Fruit fly (Drosophila melanogaster) whole organism, embryonic: ENCODE results near the gene Tengl3.

Experiments used
- C15 ChIP-seq: fragments of 200-800 bp; sonication (Bioruptor generic); IDR thresholded peaks from 3 replicates; pipeline ENCODE4 v1.3.6; 2022; ENCODE audit warnings: missing biosample characterization, missing genetic modification characterization
- CG10209 ChIP-seq: fragments of 200-800 bp; sonication (Bioruptor generic); optimal IDR thresholded peaks from 3 replicates; lab custom pipeline; 2017; ENCODE audit warnings: missing biosample characterization, mild to moderate bottlenecking, missing genetic modification characterization, missing genetic modification reagents
- CG10431 ChIP-seq: fragments of 200-800 bp; sonication (Bioruptor generic); optimal IDR thresholded peaks from 3 replicates; lab custom pipeline; 2018; ENCODE audit warnings: missing biosample characterization, mild to moderate bottlenecking, missing genetic modification characterization
- CG11696 ChIP-seq: fragments of 200-800 bp; sonication (Bioruptor generic); IDR thresholded peaks from 2 replicates; pipeline ENCODE4 v1.3.6; 2022; ENCODE audit warnings: missing biosample characterization, missing genetic modification characterization
- CG12942 ChIP-seq: fragments of 200-800 bp; sonication (Bioruptor generic); optimal IDR thresholded peaks from 3 replicates; lab custom pipeline; 2016; ENCODE audit warnings: missing biosample characterization, missing genetic modification characterization
- CG1647 ChIP-seq: fragments of 200-800 bp; sonication (Bioruptor generic); optimal IDR thresholded peaks from 3 replicates; lab custom pipeline; 2016; ENCODE audit warnings: missing biosample characterization, missing genetic modification characterization
- CG17328 ChIP-seq: fragments of 200-800 bp; sonication (Bioruptor generic); IDR thresholded peaks from 2 replicates; pipeline ENCODE4 v1.3.6; 2022; ENCODE audit warnings: missing biosample characterization, missing genetic modification characterization
- CG17829 ChIP-seq: fragments of 200-800 bp; optimal IDR thresholded peaks from 2 replicates; lab custom pipeline; 2019; ENCODE audit warnings: missing biosample characterization, mild to moderate bottlenecking, missing genetic modification characterization, moderate library complexity
- CG18011 ChIP-seq: fragments of 200-800 bp; sonication (Bioruptor generic); optimal IDR thresholded peaks from 2 replicates; lab custom pipeline; 2017; ENCODE audit warnings: missing biosample characterization, missing genetic modification characterization, mild to moderate bottlenecking, moderate library complexity, missing genotype
- CG18262 ChIP-seq: fragments of 200-800 bp; optimal IDR thresholded peaks from 3 replicates; lab custom pipeline; 2019; ENCODE audit warnings: missing biosample characterization, mild to moderate bottlenecking, missing genetic modification characterization, moderate library complexity
- CG18619 ChIP-seq: fragments of 200-800 bp; sonication (Bioruptor generic); optimal IDR thresholded peaks from 3 replicates; lab custom pipeline; 2017; ENCODE audit warnings: missing biosample characterization, mild to moderate bottlenecking, missing genetic modification characterization
- CG30020 ChIP-seq: fragments of 200-800 bp; optimal IDR thresholded peaks from 2 replicates; lab custom pipeline; 2019; ENCODE audit warnings: missing biosample characterization, mild to moderate bottlenecking, missing genetic modification characterization, moderate library complexity
- CG32772 ChIP-seq: fragments of 200-800 bp; sonication (Bioruptor generic); IDR thresholded peaks from 2 replicates; pipeline ENCODE4 v1.3.6; 2022; ENCODE audit warnings: missing biosample characterization, missing genetic modification characterization
- CG3995 ChIP-seq: fragments of 200-800 bp; sonication (Bioruptor generic); optimal IDR thresholded peaks from 3 replicates; lab custom pipeline; 2016; ENCODE audit warnings: missing biosample characterization, missing genetic modification characterization
- CG4282 ChIP-seq: fragments of 200-800 bp; sonication (Bioruptor generic); optimal IDR thresholded peaks from 2 replicates; lab custom pipeline; 2016; ENCODE audit warnings: missing biosample characterization, missing genetic modification characterization
- CG6254 ChIP-seq: fragments of 200-800 bp; sonication (Bioruptor generic); optimal IDR thresholded peaks from 3 replicates; lab custom pipeline; 2017; ENCODE audit warnings: mild to moderate bottlenecking, missing biosample characterization, missing genetic modification reagents, missing genetic modification characterization
- CG7357 ChIP-seq: fragments of 200-800 bp; sonication (Bioruptor generic); IDR thresholded peaks from 3 replicates; pipeline ENCODE4 v1.3.6; 2022; ENCODE audit warnings: missing biosample characterization, missing genetic modification characterization
- CG8290 ChIP-seq, 3 experiments: fragments of 200-800 bp; sonication (Bioruptor generic); optimal IDR thresholded peaks; 2 replicates each; lab custom pipeline; 2016 to 2019; ENCODE audit warnings: missing biosample characterization in 3 of 3, missing genetic modification characterization in 3 of 3, mild to moderate bottlenecking in 2 of 3, moderate library complexity in 1 of 3
- CG8924 ChIP-seq: fragments of 200-800 bp; optimal IDR thresholded peaks from 3 replicates; lab custom pipeline; 2019; ENCODE audit warnings: missing biosample characterization, mild to moderate bottlenecking, missing genetic modification characterization, moderate library complexity
- CG9437 ChIP-seq: fragments of 200-800 bp; sonication (Bioruptor generic); optimal IDR thresholded peaks from 2 replicates; lab custom pipeline; 2018; ENCODE audit warnings: missing biosample characterization, mild to moderate bottlenecking, missing genetic modification characterization
- CG9932 ChIP-seq: fragments of 200-800 bp; sonication (Bioruptor generic); IDR thresholded peaks from 2 replicates; pipeline ENCODE4 v1.3.6; 2022; ENCODE audit warnings: missing biosample characterization, missing genetic modification characterization
- Dip3 ChIP-seq: fragments of 200-800 bp; sonication (Bioruptor generic); optimal IDR thresholded peaks from 3 replicates; lab custom pipeline; 2016; ENCODE audit warnings: missing biosample characterization, missing genetic modification characterization
- Doc2 ChIP-seq: fragments of 200-800 bp; sonication (Bioruptor generic); IDR thresholded peaks from 2 replicates; pipeline ENCODE4 v1.3.6; 2022; ENCODE audit warnings: missing biosample characterization, missing genetic modification characterization
- Fer2 ChIP-seq: fragments of 200-800 bp; sonication (Bioruptor generic); optimal IDR thresholded peaks from 2 replicates; lab custom pipeline; 2018; ENCODE audit warnings: missing biosample characterization, mild to moderate bottlenecking, missing genetic modification characterization, moderate library complexity
- Gsc ChIP-seq: fragments of 200-800 bp; sonication (Bioruptor generic); IDR thresholded peaks from 2 replicates; pipeline ENCODE4 v1.3.6; 2022; ENCODE audit warnings: missing biosample characterization, missing genetic modification characterization
- Gug ChIP-seq: fragments of 200-800 bp; sonication (Bioruptor generic); IDR thresholded peaks from 4 replicates; pipeline ENCODE4 v1.3.6; 2022; ENCODE audit warnings: missing biosample characterization, missing genetic modification characterization
- HHEX ChIP-seq: fragments of 200-800 bp; sonication (Bioruptor generic); optimal IDR thresholded peaks from 3 replicates; lab custom pipeline; 2017; ENCODE audit warnings: missing biosample characterization, mild to moderate bottlenecking, missing genetic modification characterization, missing genetic modification reagents
- HLHmδ ChIP-seq: fragments of 200-800 bp; sonication (Bioruptor generic); optimal IDR thresholded peaks from 2 replicates; lab custom pipeline; 2018; ENCODE audit warnings: missing biosample characterization, mild to moderate bottlenecking, missing genetic modification characterization, moderate library complexity
- Kr ChIP-seq: fragments of 200-800 bp; sonication (Bioruptor generic); optimal IDR thresholded peaks from 2 replicates; lab custom pipeline; 2017; ENCODE audit warnings: missing biosample characterization, mild to moderate bottlenecking, missing genetic modification characterization
- Meics ChIP-seq: fragments of 200-800 bp; sonication (Bioruptor generic); optimal IDR thresholded peaks from 2 replicates; lab custom pipeline; 2017; ENCODE audit warnings: missing biosample characterization, mild to moderate bottlenecking, missing genetic modification characterization
- NC2α ChIP-seq: fragments of 200-800 bp; sonication (Bioruptor generic); optimal IDR thresholded peaks from 2 replicates; lab custom pipeline; 2016; ENCODE audit warnings: missing biosample characterization, missing genetic modification characterization
- NFAT ChIP-seq: fragments of 200-800 bp; sonication (Bioruptor generic); IDR thresholded peaks from 2 replicates; pipeline ENCODE4 v1.3.6; 2022; ENCODE audit warnings: missing biosample characterization, missing genetic modification characterization
- Oli ChIP-seq: fragments of 200-800 bp; sonication (Bioruptor generic); optimal IDR thresholded peaks from 2 replicates; lab custom pipeline; 2018; ENCODE audit warnings: missing biosample characterization, mild to moderate bottlenecking, missing genetic modification characterization, moderate library complexity
- Tbp ChIP-seq: fragments of >200 bp; optimal IDR thresholded peaks from 2 replicates; lab custom pipeline; 2018; ENCODE audit warnings: missing biosample characterization, missing genetic modification characterization
- Trl ChIP-seq, 3 experiments: fragments of >200 bp in 2 of 3; fragments of 200-800 bp in 1 of 3; sonication (Bioruptor generic) in 1 of 3; optimal IDR thresholded peaks; 2 replicates in 1 of 3; 3 replicates in 2 of 3; lab custom pipeline; 2016 to 2017; ENCODE audit warnings: missing biosample characterization in 1 of 3, missing genetic modification characterization in 1 of 3
- Xbp1 ChIP-seq: fragments of 200-800 bp; sonication (Bioruptor generic); optimal IDR thresholded peaks from 3 replicates; lab custom pipeline; 2016; ENCODE audit warnings: missing biosample characterization, mild to moderate bottlenecking, missing genetic modification characterization
- ac ChIP-seq: fragments of 200-800 bp; sonication (Bioruptor generic); optimal IDR thresholded peaks from 3 replicates; lab custom pipeline; 2017; ENCODE audit warnings: missing biosample characterization, mild to moderate bottlenecking, missing genetic modification characterization
- ato ChIP-seq: fragments of 200-800 bp; sonication (Bioruptor generic); IDR thresholded peaks from 2 replicates; pipeline ENCODE4 v1.3.6; 2022; ENCODE audit warnings: missing biosample characterization, missing genetic modification characterization; ENCODE audit not compliant: partially characterized antibody
- dm ChIP-seq: fragments of 200-800 bp; sonication (Bioruptor generic); optimal IDR thresholded peaks from 3 replicates; lab custom pipeline; 2016; ENCODE audit warnings: missing biosample characterization, missing genetic modification characterization
- hb ChIP-seq: fragments of 200-800 bp; sonication (Bioruptor generic); IDR thresholded peaks from 3 replicates; pipeline ENCODE4 v1.3.6; 2022; ENCODE audit warnings: missing biosample characterization, missing genetic modification characterization; ENCODE audit not compliant: partially characterized antibody
- hbn ChIP-seq: fragments of 200-800 bp; sonication (Bioruptor generic); IDR thresholded peaks from 2 replicates; pipeline ENCODE4 v1.3.6; 2022; ENCODE audit warnings: missing biosample characterization, missing genetic modification characterization; ENCODE audit not compliant: partially characterized antibody
- kah ChIP-seq: fragments of 200-800 bp; sonication (Bioruptor generic); optimal IDR thresholded peaks from 2 replicates; lab custom pipeline; 2018; ENCODE audit warnings: missing biosample characterization, mild to moderate bottlenecking, missing genetic modification characterization
- oc ChIP-seq: fragments of 200-800 bp; sonication (Bioruptor generic); optimal IDR thresholded peaks from 2 replicates; lab custom pipeline; 2018; ENCODE audit warnings: missing biosample characterization, mild to moderate bottlenecking, missing genetic modification characterization, moderate library complexity
- pum ChIP-seq: fragments of 200-800 bp; sonication (Bioruptor generic); optimal IDR thresholded peaks from 2 replicates; lab custom pipeline; 2016; ENCODE audit warnings: missing biosample characterization, missing genetic modification characterization
- sna ChIP-seq: fragments of 200-800 bp; sonication (Bioruptor generic); IDR thresholded peaks from 2 replicates; pipeline ENCODE4 v1.3.6; 2022; ENCODE audit warnings: missing biosample characterization, missing genetic modification characterization; ENCODE audit not compliant: partially characterized antibody
- tll ChIP-seq, 2 experiments: fragments of 200-800 bp in 1 of 2; fragments of >200 bp in 1 of 2; sonication (Bioruptor generic) in 1 of 2; optimal IDR thresholded peaks; 2 replicates each; lab custom pipeline; 2017 to 2019; ENCODE audit warnings: missing biosample characterization in 2 of 2, missing genetic modification characterization in 2 of 2, mild to moderate bottlenecking in 1 of 2, moderate library complexity in 1 of 2
- twi ChIP-seq: fragments of 200-800 bp; optimal IDR thresholded peaks from 2 replicates; lab custom pipeline; 2019; ENCODE audit warnings: missing biosample characterization, mild to moderate bottlenecking, missing genetic modification characterization, moderate library complexity
- unc-4 ChIP-seq: fragments of 200-800 bp; sonication (Bioruptor generic); IDR thresholded peaks from 2 replicates; pipeline ENCODE4 v1.3.6; 2022; ENCODE audit warnings: missing biosample characterization, missing genetic modification characterization; ENCODE audit not compliant: partially characterized antibody
- wdn ChIP-seq: fragments of 200-800 bp; sonication (Bioruptor generic); IDR thresholded peaks from 2 replicates; pipeline ENCODE4 v1.3.6; 2022; ENCODE audit warnings: missing biosample characterization, missing genetic modification characterization
- wek ChIP-seq: fragments of 200-800 bp; sonication (Bioruptor generic); optimal IDR thresholded peaks from 3 replicates; lab custom pipeline; 2018; ENCODE audit warnings: missing biosample characterization, mild to moderate bottlenecking, missing genetic modification characterization, moderate library complexity

Tengl3 gene

DNA sequence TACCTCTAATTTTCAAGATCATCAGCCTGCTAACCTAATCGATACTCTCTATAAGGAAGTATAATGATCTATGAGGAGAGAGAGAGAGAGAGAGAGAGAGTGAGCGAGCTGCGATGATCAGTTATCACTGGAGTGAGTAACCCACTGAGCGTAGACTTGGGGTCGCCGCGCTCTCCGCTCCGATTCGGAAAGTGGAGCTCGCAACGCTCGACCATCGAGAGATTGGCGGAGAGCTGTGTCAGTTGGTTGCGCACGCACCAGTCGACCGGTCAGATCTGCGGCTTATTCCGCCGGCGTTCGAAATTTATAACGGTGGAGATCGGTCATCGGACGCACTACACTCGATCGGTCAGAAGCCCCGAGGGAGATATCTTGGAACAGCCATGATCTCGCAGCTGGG, 4.1 kb upstream of the Tengl3 start, which contains the start of gene CG4267 (continued):
- TF ChIP-seq pum (GFP tag; lab: Kevin White, UChicago) (no peak), HHEX (no peak), wek (GFP tag; lab: Kevin White, UChicago) (no peak), wdn (GFP tag; lab: Robert Waterston, UW) (no peak), C15 (GFP tag; lab: Robert Waterston, UW) (no peak), Tbp (GFP tag; lab: Kevin White, UChicago) (no peak), CG32772 (GFP tag; lab: Robert Waterston, UW) (no peak), twi (tag; lab: Kevin White, UChicago) (no peak), CG1647 (GFP tag; lab: Kevin White, UChicago) (no peak), hb (GFP tag; lab: Robert Waterston, UW) (no peak), CG4282 (no peak), tll (GFP tag; optimal IDR thresholded peaks at IDR 0.05; lab: Kevin White, UChicago) (no peak), Meics (GFP tag; lab: Kevin White, UChicago) (no peak), CG10209 (GFP tag; lab: Kevin White, UChicago) (no peak), CG12942 (no peak), Dip3 (GFP tag; lab: Kevin White, UChicago) (no peak), CG17829 (tag; lab: Kevin White, UChicago) (no peak), ato (GFP tag; lab: Robert Waterston, UW) (no peak), ac (no peak), CG8290 (GFP tag; optimal IDR thresholded peaks at IDR 0.05; lab: Kevin White, UChicago) (no peak), CG8290 (tag; optimal IDR thresholded peaks at IDR 0.05; lab: Kevin White, UChicago) (no peak), dm (GFP tag; lab: Kevin White, UChicago) (no peak), sna (GFP tag; lab: Robert Waterston, UW) (peak; percentile 50; the same call in 1 of the 2 replicates), Trl (optimal IDR thresholded peaks at IDR 0.05; lab: Kevin White, UChicago) (peak; percentile 90 to 93), Trl (GFP tag; optimal IDR thresholded peaks at IDR 0.05; lab: Kevin White, UChicago) (no peak), HLHmδ (GFP tag; lab: Kevin White, UChicago) (no peak), CG6254 (GFP tag; lab: Kevin White, UChicago) (no peak), CG9932 (no peak), Oli (tag; lab: Kevin White, UChicago) (no peak), Kr (no peak), NC2α (no peak), CG3995 (no peak), CG11696 (GFP tag; lab: Robert Waterston, UW) (no peak), kah (GFP tag; lab: Kevin White, UChicago) (no peak), CG8924 (no peak), NFAT (GFP tag; lab: Robert Waterston, UW) (no peak), CG30020 (tag; lab: Kevin White, UChicago) (no peak), unc-4 (peak; percentile 34), Xbp1 (GFP tag; lab: Kevin White, UChicago) (no peak), CG9437 (GFP tag; lab: Kevin White, UChicago) (no peak), Doc2 (no peak), CG10431 (GFP tag; lab: Kevin White, UChicago) (no peak), Gug (GFP tag; lab: Robert Waterston, UW) (no peak), CG7357 (GFP tag; lab: Robert Waterston, UW) (no peak), CG17328 (no peak), hbn (GFP tag; lab: Robert Waterston, UW) (peak; percentile 50), CG18262 (tag; lab: Kevin White, UChicago) (no peak), CG18619 (GFP tag; lab: Kevin White, UChicago) (no peak), Fer2 (tag; lab: Kevin White, UChicago) (no peak), CG18011 (GFP tag; lab: Kevin White, UChicago) (no peak), Gsc (no peak), oc (no peak)
